Worm (Caenorhabditis elegans) whole organism, young adult: ENCODE measurements around the gene F38A6.4.

Source experiments
- B0336.3 ChIP-seq: fragments of 200-800 bp; sonication (Bioruptor generic); IDR thresholded peaks from 2 replicates; pipeline ENCODE4 v1.3.6; 2022; ENCODE audit warnings: missing genetic modification characterization, missing compliant biosample characterization
- F33H1.4 ChIP-seq: fragments of 200-800 bp; sonication (Bioruptor generic); IDR thresholded peaks from 2 replicates; pipeline ENCODE4 v1.3.6; 2022; ENCODE audit warnings: missing genetic modification reagents, missing genetic modification characterization, missing compliant biosample characterization
- F52B5.7 ChIP-seq: sonication (generic microtip); optimal IDR thresholded peaks from 2 replicates; lab custom pipeline; 2016; ENCODE audit warnings: mild to moderate bottlenecking, missing genetic modification characterization, missing compliant biosample characterization
- T26A5.8 ChIP-seq: sonication (generic microtip); optimal IDR thresholded peaks from 2 replicates; lab custom pipeline; 2016; ENCODE audit warnings: missing genetic modification characterization, missing compliant biosample characterization
- Y53F4B.3 ChIP-seq: fragments of 200-800 bp; sonication (Bioruptor generic); IDR thresholded peaks from 2 replicates; pipeline ENCODE4 v1.3.6; 2022; ENCODE audit warnings: missing genetic modification reagents, missing genetic modification characterization, missing compliant biosample characterization
- Y56A3A.18 ChIP-seq: fragments of 200-800 bp; sonication (Bioruptor generic); IDR thresholded peaks from 2 replicates; pipeline ENCODE4 v1.3.6; 2022; ENCODE audit warnings: missing genetic modification reagents, missing genetic modification characterization, missing compliant biosample characterization
- Y79H2A.3 ChIP-seq: fragments of 200-800 bp; sonication (Bioruptor generic); conservative IDR thresholded peaks from 2 replicates; pipeline ENCODE4 v1.3.6; 2022; ENCODE audit warnings: missing genetic modification reagents, missing genetic modification characterization, missing compliant biosample characterization
- Y95B8A.8 ChIP-seq: fragments of 200-800 bp; sonication (Bioruptor generic); IDR thresholded peaks from 2 replicates; pipeline ENCODE4 v1.3.6; 2022; ENCODE audit warnings: missing genetic modification reagents, missing genetic modification characterization, missing compliant biosample characterization
- ZK185.1 ChIP-seq: sonication (generic microtip); optimal IDR thresholded peaks from 2 replicates; lab custom pipeline; 2016; ENCODE audit warnings: mild to moderate bottlenecking, missing genetic modification characterization, missing compliant biosample characterization; ENCODE audit not compliant: poor library complexity, severe bottlenecking
- akir-1 ChIP-seq: fragments of 200-800 bp; sonication (Bioruptor generic); optimal IDR thresholded peaks from 2 replicates; lab custom pipeline; 2018; ENCODE audit warnings: mild to moderate bottlenecking, missing genetic modification characterization, moderate library complexity, missing compliant biosample characterization
- athp-1 ChIP-seq: sonication (generic microtip); optimal IDR thresholded peaks from 2 replicates; lab custom pipeline; 2017; ENCODE audit warnings: mild to moderate bottlenecking, missing genetic modification characterization, missing compliant biosample characterization
- attf-6 ChIP-seq: fragments of 200-800 bp; sonication (Bioruptor generic); IDR thresholded peaks from 2 replicates; pipeline ENCODE4 v1.3.6; 2022; ENCODE audit warnings: missing genetic modification reagents, missing genetic modification characterization, missing compliant biosample characterization
- ccch-3 ChIP-seq: fragments of 200-800 bp; sonication (Bioruptor generic); optimal IDR thresholded peaks from 2 replicates; lab custom pipeline; 2018; ENCODE audit warnings: mild to moderate bottlenecking, missing genetic modification characterization, missing compliant biosample characterization
- cebp-1 ChIP-seq, 2 experiments: fragments of 200-800 bp in 1 of 2; sonication (Bioruptor generic) in 1 of 2; sonication (generic microtip) in 1 of 2; IDR thresholded peaks in 1 of 2; optimal IDR thresholded peaks in 1 of 2; 2 replicates each; pipeline versions ENCODE4 v1.3.6 to Lab custom; 2017 to 2022; ENCODE audit warnings: missing compliant biosample characterization in 2 of 2, missing genetic modification characterization in 2 of 2, mild to moderate bottlenecking in 1 of 2, missing genetic modification reagents in 1 of 2, moderate library complexity in 1 of 2
- ceh-58 ChIP-seq: fragments of 200-800 bp; sonication (Bioruptor generic); IDR thresholded peaks from 2 replicates; pipeline ENCODE4 v1.3.6; 2022; ENCODE audit warnings: missing genetic modification characterization, missing compliant biosample characterization
- ceh-79 ChIP-seq: sonication (generic microtip); optimal IDR thresholded peaks from 2 replicates; lab custom pipeline; 2017; ENCODE audit warnings: mild to moderate bottlenecking, missing genetic modification characterization, missing compliant biosample characterization
- chd-7 ChIP-seq: sonication (generic microtip); optimal IDR thresholded peaks from 2 replicates; lab custom pipeline; 2016; ENCODE audit warnings: mild to moderate bottlenecking, missing genetic modification characterization, moderate library complexity, missing compliant biosample characterization
- egrh-3 ChIP-seq: fragments of 200-800 bp; sonication (Bioruptor generic); IDR thresholded peaks from 2 replicates; pipeline ENCODE4 v1.3.6; 2022; ENCODE audit warnings: missing genetic modification reagents, missing genetic modification characterization, missing compliant biosample characterization
- ekl-4 ChIP-seq: fragments of 200-800 bp; sonication (Bioruptor generic); IDR thresholded peaks from 2 replicates; pipeline ENCODE4 v1.3.6; 2022; ENCODE audit warnings: missing genetic modification reagents, missing genetic modification characterization, missing compliant biosample characterization
- fkh-3 ChIP-seq: sonication (generic microtip); optimal IDR thresholded peaks from 2 replicates; lab custom pipeline; 2016; ENCODE audit warnings: mild to moderate bottlenecking, missing genetic modification characterization, missing compliant biosample characterization
- him-1 ChIP-seq: sonication (generic microtip); optimal IDR thresholded peaks from 2 replicates; lab custom pipeline; 2016; ENCODE audit warnings: missing genotype, missing genetic modification reagents, missing genetic modification characterization, missing compliant biosample characterization
- hmg-1.2 ChIP-seq: fragments of 200-800 bp; sonication (Bioruptor generic); IDR thresholded peaks from 2 replicates; pipeline ENCODE4 v1.3.6; 2022; ENCODE audit warnings: missing genetic modification reagents, missing genetic modification characterization, missing compliant biosample characterization
- lin-26 ChIP-seq: fragments of 200-800 bp; sonication (Bioruptor generic); IDR thresholded peaks from 2 replicates; pipeline ENCODE4 v1.3.6; 2022; ENCODE audit warnings: missing genetic modification reagents, missing genetic modification characterization, missing compliant biosample characterization
- lin-35 ChIP-seq, 3 experiments: fragments of 150-350 bp in 2 of 3; sonication (generic microtip) in 1 of 3; optimal IDR thresholded peaks; 2 replicates each; lab custom pipeline; 2014 to 2018; ENCODE audit warnings: missing biosample characterization in 3 of 3, missing genetic modification characterization in 3 of 3, missing genetic modification reagents in 3 of 3
- lir-1 ChIP-seq: fragments of 200-800 bp; sonication (Bioruptor generic); conservative IDR thresholded peaks from 2 replicates; pipeline ENCODE4 v1.3.6; 2022; ENCODE audit warnings: missing genetic modification reagents, missing genetic modification characterization, missing compliant biosample characterization
- mcd-1 ChIP-seq: fragments of 200-800 bp; sonication (Bioruptor generic); IDR thresholded peaks from 2 replicates; pipeline ENCODE4 v1.3.6; 2022; ENCODE audit warnings: missing genetic modification reagents, missing genetic modification characterization, missing compliant biosample characterization
- mes-4 ChIP-seq: sonication (generic microtip); optimal IDR thresholded peaks from 2 replicates; lab custom pipeline; 2016; ENCODE audit warnings: missing genotype, missing genetic modification characterization, missing compliant biosample characterization
- pha-4 ChIP-seq: fragments of 150-350 bp; sonication (generic microtip); optimal IDR thresholded peaks from 2 replicates; lab custom pipeline; 2014; ENCODE audit warnings: missing biosample characterization, missing genetic modification reagents, missing genetic modification characterization
- repo-1 ChIP-seq: sonication (generic microtip); optimal IDR thresholded peaks from 2 replicates; lab custom pipeline; 2017; ENCODE audit warnings: mild to moderate bottlenecking, missing genetic modification characterization, missing compliant biosample characterization
- rpc-1 ChIP-seq, 2 experiments: fragments of 150-350 bp in 1 of 2; sonication (generic microtip) in 1 of 2; optimal IDR thresholded peaks; 2 replicates each; lab custom pipeline; 2014 to 2018; ENCODE audit warnings: missing biosample characterization in 1 of 2, missing genetic modification characterization in 1 of 2, missing genetic modification reagents in 1 of 2, missing genotype in 1 of 2
- sea-2 ChIP-seq: fragments of 200-800 bp; sonication (Bioruptor generic); IDR thresholded peaks from 2 replicates; pipeline ENCODE4 v1.3.6; 2022; ENCODE audit warnings: missing genetic modification characterization, missing compliant biosample characterization
- snpc-1.1 ChIP-seq: sonication (generic microtip); optimal IDR thresholded peaks from 2 replicates; lab custom pipeline; 2017; ENCODE audit warnings: missing genetic modification characterization, mild to moderate bottlenecking, missing compliant biosample characterization, antibody characterized with exemption, moderate library complexity, missing genotype, missing genetic modification reagents; ENCODE audit not compliant: insufficient read depth
- snpc-4 ChIP-seq, 5 experiments: fragments of 150-350 bp in 1 of 5; sonication (generic microtip) in 4 of 5; optimal IDR thresholded peaks; 2 replicates each; lab custom pipeline; 2014 to 2018; ENCODE audit warnings: missing genetic modification characterization in 5 of 5, missing biosample characterization in 3 of 5, antibody characterized with exemption in 2 of 5, mild to moderate bottlenecking in 2 of 5, missing compliant biosample characterization in 2 of 5, missing genotype in 2 of 5, moderate library complexity in 2 of 5, missing genetic modification reagents in 1 of 5
- xnd-1 ChIP-seq: sonication (generic microtip); optimal IDR thresholded peaks from 2 replicates; lab custom pipeline; 2016; ENCODE audit warnings: missing genotype, missing genetic modification reagents, missing genetic modification characterization, missing compliant biosample characterization
- zfh-2 ChIP-seq: fragments of 200-800 bp; sonication (Bioruptor generic); conservative IDR thresholded peaks from 2 replicates; pipeline ENCODE4 v1.3.6; 2022; ENCODE audit warnings: missing genetic modification reagents, missing genetic modification characterization, missing compliant biosample characterization
- ztf-18 ChIP-seq: sonication (generic microtip); optimal IDR thresholded peaks from 2 replicates; lab custom pipeline; 2016; ENCODE audit warnings: missing genotype, mild to moderate bottlenecking, missing genetic modification characterization, missing compliant biosample characterization
- ztf-25 ChIP-seq: fragments of 200-800 bp; sonication (Bioruptor generic); IDR thresholded peaks from 2 replicates; pipeline ENCODE4 v1.3.6; 2022; ENCODE audit warnings: missing genetic modification reagents, missing genetic modification characterization, missing compliant biosample characterization
- ztf-28 ChIP-seq: fragments of 200-800 bp; sonication (Bioruptor generic); IDR thresholded peaks from 2 replicates; pipeline ENCODE4 v1.3.6; 2022; ENCODE audit warnings: missing genetic modification reagents, missing genetic modification characterization, missing compliant biosample characterization
- ztf-3 ChIP-seq: fragments of 200-800 bp; sonication (Bioruptor generic); optimal IDR thresholded peaks from 2 replicates; lab custom pipeline; 2018; ENCODE audit warnings: mild to moderate bottlenecking, missing genetic modification characterization, missing compliant biosample characterization

F38A6.4 gene

DNA sequence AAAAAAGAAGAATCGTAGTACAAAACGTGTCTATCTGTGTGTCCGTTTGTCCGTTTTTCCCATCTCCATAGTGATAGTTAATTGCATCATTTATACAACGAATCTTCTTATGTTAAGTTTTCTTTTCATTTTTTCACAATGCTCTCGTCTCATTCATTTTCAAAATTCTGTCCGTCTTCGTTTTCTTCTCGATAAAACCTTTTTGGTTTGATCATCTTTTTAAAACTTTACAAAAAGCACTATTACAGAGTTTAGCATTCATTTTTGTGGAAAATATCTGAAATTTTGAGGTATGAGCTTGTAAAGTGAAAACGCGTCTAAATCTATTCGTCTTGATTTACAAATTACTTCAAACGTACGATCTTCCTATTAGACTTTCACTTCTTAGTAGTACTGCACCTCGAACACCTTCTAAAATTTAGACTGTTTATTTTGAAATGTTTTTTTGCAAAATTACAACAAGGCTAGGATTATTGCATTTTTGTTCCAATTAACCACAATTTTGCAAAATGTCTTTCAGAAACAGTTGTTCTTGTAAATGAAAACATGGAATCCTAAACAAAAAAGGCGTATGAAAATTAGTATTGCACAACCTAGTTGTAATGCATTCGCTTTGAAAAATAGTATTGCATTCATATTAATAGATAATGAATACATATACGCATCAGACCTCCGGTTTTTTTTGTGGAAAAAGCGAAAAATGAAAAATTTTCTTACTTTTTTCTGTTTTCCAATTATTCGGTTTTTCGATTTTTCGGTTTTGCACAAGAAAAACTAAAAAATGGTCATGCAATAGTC lies 10.1 kb upstream of the F38A6.4 start (continued):
- no peak for TF ChIP-seq zfh-2 (GFP tag; lab: Robert Waterston, UW)
- TF ChIP-seq chd-7 (tag; lab: Kevin White, UChicago) = no peak
- TF ChIP-seq ekl-4 = no peak
- no peak for TF ChIP-seq snpc-4 (GFP tag; optimal IDR thresholded peaks at IDR 0.05; lab: Kevin White, UChicago)
- TF ChIP-seq snpc-4 (tag; optimal IDR thresholded peaks at IDR 0.05; lab: Kevin White, UChicago) = no peak
- TF ChIP-seq Y53F4B.3 (GFP tag; lab: Robert Waterston, UW) = no peak
- TF ChIP-seq ztf-18 (tag; lab: Kevin White, UChicago) = no peak
- no peak for TF ChIP-seq ceh-58 (GFP tag; lab: Robert Waterston, UW)
- no peak for TF ChIP-seq pha-4 (tag; lab: Kevin White, UChicago)
- TF ChIP-seq lin-26 (GFP tag; lab: Robert Waterston, UW) = no peak
- no peak for TF ChIP-seq athp-1
- TF ChIP-seq ztf-28 = no peak
- TF ChIP-seq fkh-3 (tag; lab: Kevin White, UChicago) = no peak
- no peak for TF ChIP-seq ccch-3 (GFP tag; lab: Kevin White, UChicago)
- TF ChIP-seq lin-35 (GFP tag; optimal IDR thresholded peaks at IDR 0.05; lab: Kevin White, UChicago) = no peak
- TF ChIP-seq him-1 (tag; lab: Kevin White, UChicago) = no peak
- no peak for TF ChIP-seq mes-4 (tag; lab: Kevin White, UChicago)
- no peak for TF ChIP-seq T26A5.8 (tag; lab: Kevin White, UChicago)
- TF ChIP-seq mcd-1 (GFP tag; lab: Robert Waterston, UW) = no peak
- peak; percentile 50 for TF ChIP-seq ZK185.1 (tag; lab: Kevin White, UChicago)
- no peak for TF ChIP-seq rpc-1 (optimal IDR thresholded peaks at IDR 0.05; lab: Kevin White, UChicago)
- TF ChIP-seq rpc-1 (tag; optimal IDR thresholded peaks at IDR 0.05; lab: Kevin White, UChicago) = no peak
- no peak for TF ChIP-seq attf-6
- no peak for TF ChIP-seq Y79H2A.3
- no peak for TF ChIP-seq ztf-3 (GFP tag; lab: Kevin White, UChicago)
- TF ChIP-seq Y95B8A.8 = no peak
- no peak for TF ChIP-seq xnd-1 (tag; lab: Kevin White, UChicago)
- TF ChIP-seq lir-1 = no peak
- no peak for TF ChIP-seq snpc-1.1
- no peak for TF ChIP-seq F33H1.4 (GFP tag; lab: Robert Waterston, UW)

- peak; percentile 51 for TF ChIP-seq F52B5.7 (tag; lab: Kevin White, UChicago)
- peak; percentile 36 for TF ChIP-seq repo-1 (tag; lab: Kevin White, UChicago)
- TF ChIP-seq ceh-58 (GFP tag; lab: Robert Waterston, UW) = 0 out of 2 replicates have a peak, but pooled peaks have one; percentile 27
- TF ChIP-seq akir-1 = no peak
- 0 out of 2 replicates have a peak, but pooled peaks have one; percentile 13 for TF ChIP-seq hmg-1.2 (GFP tag; lab: Robert Waterston, UW)
- TF ChIP-seq egrh-3 = peak; percentile 50; the same call in 1 of the 2 replicates
- no peak for TF ChIP-seq cebp-1 (GFP tag; IDR thresholded peaks at IDR 0.05; lab: Robert Waterston, UW)
- peak; percentile 26 for TF ChIP-seq cebp-1 (tag; optimal IDR thresholded peaks at IDR 0.05; lab: Kevin White, UChicago)
- no peak for TF ChIP-seq T26A5.8 (tag; lab: Kevin White, UChicago)
- TF ChIP-seq Y56A3A.18 = 0 out of 2 replicates have a peak, but pooled peaks have one; percentile 27
- TF ChIP-seq sea-2 = no peak
- TF ChIP-seq zfh-2 (GFP tag; lab: Robert Waterston, UW) = peak; percentile 74
- TF ChIP-seq ztf-25 (GFP tag; lab: Robert Waterston, UW) = peak; percentile 26; the same call in 1 of the 2 replicates
- peak; percentile 19; the same call in 1 of the 2 replicates for TF ChIP-seq B0336.3 (GFP tag; lab: Robert Waterston, UW)
- TF ChIP-seq ceh-79 (tag; lab: Kevin White, UChicago) = no peak
Measured at ce11 chrV:20783642-20784041, 8.5 kb upstream of the F38A6.4 start.
